Worm (Caenorhabditis elegans) whole organism, L4 larva: ENCODE data around the gene eco-1.

Experiments used
- D1046.2 ChIP-seq: fragments of 200-800 bp; sonication (Bioruptor generic); IDR thresholded peaks from 2 replicates; pipeline ENCODE4 v1.3.6; 2022; ENCODE audit warnings: missing genetic modification characterization, missing compliant biosample characterization
- F10B5.3 ChIP-seq: sonication (generic microtip); optimal IDR thresholded peaks from 2 replicates; lab custom pipeline; 2016; ENCODE audit warnings: mild to moderate bottlenecking, missing genetic modification characterization, missing compliant biosample characterization
- F44E2.7 ChIP-seq: fragments of 200-800 bp; sonication (Bioruptor generic); IDR thresholded peaks from 2 replicates; pipeline ENCODE4 v2.1.2; 2022; ENCODE audit warnings: missing genetic modification characterization, missing compliant biosample characterization
- F49E8.2 ChIP-seq: sonication (generic microtip); optimal IDR thresholded peaks from 2 replicates; lab custom pipeline; 2016; ENCODE audit warnings: missing compliant biosample characterization, mild to moderate bottlenecking, missing genetic modification characterization, borderline replicate concordance
- T20F7.1 ChIP-seq: fragments of 200-800 bp; sonication (Bioruptor generic); optimal IDR thresholded peaks from 2 replicates; lab custom pipeline; 2018; ENCODE audit warnings: mild to moderate bottlenecking, missing genetic modification characterization, missing compliant biosample characterization
- T26A8.4 ChIP-seq: fragments of 200-800 bp; sonication (Bioruptor generic); IDR thresholded peaks from 2 replicates; pipeline ENCODE4 v1.3.6; 2022; ENCODE audit warnings: missing genetic modification characterization, missing compliant biosample characterization
- Y75B8A.6 ChIP-seq: fragments of 200-800 bp; sonication (Bioruptor generic); IDR thresholded peaks from 2 replicates; pipeline ENCODE4 v1.3.6; 2022; ENCODE audit warnings: missing genetic modification reagents, missing genetic modification characterization, missing compliant biosample characterization
- ZK337.2 ChIP-seq: fragments of 200-800 bp; sonication (Bioruptor generic); IDR thresholded peaks from 2 replicates; pipeline ENCODE4 v1.3.6; 2022; ENCODE audit warnings: missing genetic modification reagents, missing genetic modification characterization, missing compliant biosample characterization
- ZK546.5 ChIP-seq, 2 experiments: sonication (generic microtip); optimal IDR thresholded peaks; 2 replicates each; lab custom pipeline; 2017; ENCODE audit warnings: missing biosample characterization in 2 of 2, missing genetic modification characterization in 2 of 2
- ama-1 ChIP-seq: fragments of 150-350 bp; optimal IDR thresholded peaks from 2 replicates; lab custom pipeline; 2014; ENCODE audit warnings: inconsistent platforms, mixed read lengths
- ces-1 ChIP-seq: fragments of 150-350 bp; sonication (generic microtip); optimal IDR thresholded peaks from 4 replicates; lab custom pipeline; 2014; ENCODE audit warnings: missing biosample characterization, missing genetic modification reagents, missing genetic modification characterization
- ctbp-1 ChIP-seq: fragments of 200-800 bp; sonication (Bioruptor generic); IDR thresholded peaks from 2 replicates; pipeline ENCODE4 v1.3.6; 2022; ENCODE audit warnings: missing genetic modification reagents, missing genetic modification characterization, missing compliant biosample characterization
- daf-16 ChIP-seq, 3 experiments: sonication (generic microtip); optimal IDR thresholded peaks; 2 replicates each; lab custom pipeline; 2016 to 2017; ENCODE audit warnings: missing genetic modification characterization in 3 of 3, missing genetic modification reagents in 3 of 3, mild to moderate bottlenecking in 2 of 3, missing compliant biosample characterization in 2 of 3, missing biosample characterization in 1 of 3, moderate library complexity in 1 of 3
- duxl-1 ChIP-seq: sonication (generic microtip); optimal IDR thresholded peaks from 2 replicates; lab custom pipeline; 2016; ENCODE audit warnings: mild to moderate bottlenecking, missing genetic modification characterization, moderate library complexity, missing compliant biosample characterization; ENCODE audit not compliant: poor library complexity
- egl-43 ChIP-seq: fragments of 200-800 bp; sonication (Bioruptor generic); IDR thresholded peaks from 2 replicates; pipeline ENCODE4 v1.3.6; 2022; ENCODE audit warnings: missing genetic modification reagents, missing genetic modification characterization, missing compliant biosample characterization
- fkh-10 ChIP-seq: fragments of 150-350 bp; optimal IDR thresholded peaks from 2 replicates; lab custom pipeline; 2014; ENCODE audit warnings: missing biosample characterization, missing genetic modification reagents, missing genetic modification characterization
- gei-8 ChIP-seq: fragments of 200-800 bp; sonication (Bioruptor generic); optimal IDR thresholded peaks from 2 replicates; lab custom pipeline; 2018; ENCODE audit warnings: mild to moderate bottlenecking, missing genetic modification characterization, missing compliant biosample characterization
- hif-1 ChIP-seq, 2 experiments: sonication (generic microtip); optimal IDR thresholded peaks; 2 replicates each; lab custom pipeline; 2016 to 2017; ENCODE audit warnings: missing compliant biosample characterization in 2 of 2, missing genetic modification characterization in 2 of 2, missing genetic modification reagents in 2 of 2, missing genotype in 2 of 2, mild to moderate bottlenecking in 1 of 2
- hlh-11 ChIP-seq: fragments of 200-800 bp; sonication (Bioruptor generic); optimal IDR thresholded peaks from 2 replicates; lab custom pipeline; 2018; ENCODE audit warnings: mild to moderate bottlenecking, missing genetic modification characterization, missing compliant biosample characterization
- hmg-1.1 ChIP-seq: fragments of 200-800 bp; sonication (Bioruptor generic); IDR thresholded peaks from 2 replicates; pipeline ENCODE4 v1.3.6; 2022; ENCODE audit warnings: missing genetic modification reagents, missing genetic modification characterization, missing compliant biosample characterization
- lin-38 ChIP-seq: fragments of 200-800 bp; sonication (Bioruptor generic); IDR thresholded peaks from 2 replicates; pipeline ENCODE4 v1.3.6; 2022; ENCODE audit warnings: missing genetic modification reagents, missing genetic modification characterization, missing compliant biosample characterization
- lsy-2 ChIP-seq, 2 experiments: fragments of 150-350 bp in 1 of 2; sonication (generic microtip) in 1 of 2; optimal IDR thresholded peaks; 2 replicates each; lab custom pipeline; 2014 to 2017; ENCODE audit warnings: missing biosample characterization in 2 of 2, missing genetic modification characterization in 2 of 2
- madf-5 ChIP-seq, 2 experiments: fragments of 200-800 bp; sonication (Bioruptor generic); IDR thresholded peaks; 2 replicates each; pipeline ENCODE4 v1.3.6; 2022; ENCODE audit warnings: missing compliant biosample characterization in 2 of 2, missing genetic modification characterization in 2 of 2
- mep-1 ChIP-seq: fragments of 150-350 bp; sonication (generic microtip); optimal IDR thresholded peaks from 3 replicates; lab custom pipeline; 2014; ENCODE audit warnings: missing biosample characterization, missing genetic modification characterization
- mes-2 ChIP-seq: sonication (generic microtip); optimal IDR thresholded peaks from 2 replicates; lab custom pipeline; 2016; ENCODE audit warnings: missing genotype, mild to moderate bottlenecking, missing genetic modification characterization, missing compliant biosample characterization; ENCODE audit not compliant: poor library complexity, severe bottlenecking
- nhr-10 ChIP-seq: fragments of 150-350 bp; optimal IDR thresholded peaks from 2 replicates; lab custom pipeline; 2014; ENCODE audit warnings: missing biosample characterization, missing genetic modification characterization
- nhr-102 ChIP-seq: sonication (generic microtip); optimal IDR thresholded peaks from 2 replicates; lab custom pipeline; 2016; ENCODE audit warnings: mild to moderate bottlenecking, missing genetic modification characterization, moderate library complexity, missing compliant biosample characterization
- nhr-48 ChIP-seq: sonication (generic microtip); optimal IDR thresholded peaks from 2 replicates; lab custom pipeline; 2016; ENCODE audit warnings: mild to moderate bottlenecking, missing genetic modification characterization, missing compliant biosample characterization
- nhr-77 ChIP-seq: fragments of 150-350 bp; optimal IDR thresholded peaks from 2 replicates; lab custom pipeline; 2014; ENCODE audit warnings: missing biosample characterization, missing genetic modification characterization
- rbr-2 ChIP-seq: sonication (generic microtip); optimal IDR thresholded peaks from 2 replicates; lab custom pipeline; 2016; ENCODE audit warnings: missing genotype, missing genetic modification characterization, missing compliant biosample characterization
- sdz-12 ChIP-seq: fragments of 200-800 bp; sonication (Bioruptor generic); optimal IDR thresholded peaks from 2 replicates; lab custom pipeline; 2018; ENCODE audit warnings: mild to moderate bottlenecking, missing genetic modification characterization, missing compliant biosample characterization
- snpc-1.2 ChIP-seq: fragments of 200-800 bp; sonication (Bioruptor generic); IDR thresholded peaks from 2 replicates; pipeline ENCODE4 v1.3.6; 2022; ENCODE audit warnings: missing genetic modification reagents, missing genetic modification characterization, missing compliant biosample characterization
- spr-3 ChIP-seq: fragments of 200-800 bp; sonication (Bioruptor generic); optimal IDR thresholded peaks from 2 replicates; lab custom pipeline; 2018; ENCODE audit warnings: mild to moderate bottlenecking, missing genetic modification characterization, missing compliant biosample characterization
- tra-1 ChIP-seq: fragments of 200-800 bp; sonication (Bioruptor generic); IDR thresholded peaks from 2 replicates; pipeline ENCODE4 v1.3.6; 2022; ENCODE audit warnings: missing genetic modification reagents, missing genetic modification characterization, missing compliant biosample characterization
- unc-39 ChIP-seq: sonication (generic microtip); optimal IDR thresholded peaks from 2 replicates; lab custom pipeline; 2017; ENCODE audit warnings: missing biosample characterization, missing genetic modification characterization
- zip-11 ChIP-seq: fragments of 200-800 bp; sonication (Bioruptor generic); IDR thresholded peaks from 2 replicates; pipeline ENCODE4 v1.3.6; 2022; ENCODE audit warnings: missing genetic modification characterization, missing compliant biosample characterization
- ztf-11 ChIP-seq: fragments of 150-350 bp; optimal IDR thresholded peaks from 2 replicates; lab custom pipeline; 2014; ENCODE audit warnings: missing biosample characterization, missing genetic modification characterization

The eco-1 gene

ce11 chrIII:7339138-7339537 lies 19.8 kb downstream of the eco-1 start:
- TF ChIP-seq madf-5 (GFP tag; IDR thresholded peaks at IDR 0.05; lab: Robert Waterston, UW) (no peak), egl-43 (GFP tag; lab: Robert Waterston, UW) (no peak), duxl-1 (tag; lab: Kevin White, UChicago) (no peak), nhr-77 (tag; lab: Kevin White, UChicago) (no peak)

ce11 chrIII:7338693-7339092 lies 20.2 kb downstream of the eco-1 start, which contains the start of gene kap-1:
Gene kap-1, plus strand, starts transcription at chrIII:7338835.
- TF ChIP-seq hmg-1.1 (GFP tag; lab: Robert Waterston, UW) (0 out of 2 replicates have a peak, but pooled peaks have one; percentile 36), nhr-77 (tag; lab: Kevin White, UChicago) (no peak), duxl-1 (tag; lab: Kevin White, UChicago) (peak; percentile 13), egl-43 (GFP tag; lab: Robert Waterston, UW) (peak; percentile 64), ZK337.2 (GFP tag; lab: Robert Waterston, UW) (0 out of 2 replicates have a peak, but pooled peaks have one; percentile 37), ztf-11 (tag; lab: Kevin White, UChicago) (no peak), D1046.2 (no peak), tra-1 (GFP tag; lab: Robert Waterston, UW) (0 out of 2 replicates have a peak, but pooled peaks have one; percentile 5), T26A8.4 (GFP tag; lab: Robert Waterston, UW) (0 out of 2 replicates have a peak, but pooled peaks have one; percentile 26), snpc-1.2 (GFP tag; lab: Robert Waterston, UW) (0 out of 2 replicates have a peak, but pooled peaks have one; percentile 11), ZK546.5 (tag; optimal IDR thresholded peaks at IDR 0.05; lab: Kevin White, UChicago) (no peak), nhr-10 (tag; lab: Kevin White, UChicago) (no peak), F49E8.2 (no peak), ces-1 (GFP tag; lab: Kevin White, UChicago) (no peak), unc-39 (tag; lab: Kevin White, UChicago) (no peak), T20F7.1 (GFP tag; lab: Kevin White, UChicago) (peak; percentile 18), mep-1 (peak; percentile 32), sdz-12 (GFP tag; lab: Kevin White, UChicago) (peak; percentile 26), ctbp-1 (GFP tag; lab: Robert Waterston, UW) (no peak), lsy-2 (tag; optimal IDR thresholded peaks at IDR 0.05; lab: Kevin White, UChicago) (peak in 1 of 2 experiments; percentile 33), daf-16 (GFP tag; optimal IDR thresholded peaks at IDR 0.05; lab: Kevin White, UChicago) (peak in 1 of 2 experiments; percentile 12), daf-16 (tag; optimal IDR thresholded peaks at IDR 0.05; lab: Kevin White, UChicago) (peak; percentile 18), F10B5.3 (no peak), lin-38 (0 out of 2 replicates have a peak, but pooled peaks have one; percentile 21), fkh-10 (no peak), hlh-11 (tag; lab: Kevin White, UChicago) (peak; percentile 11), ama-1 (lab: Kevin White, UChicago) (peak; percentile 75), hif-1 (tag; optimal IDR thresholded peaks at IDR 0.05; lab: Kevin White, UChicago) (no peak), F44E2.7 (GFP tag; lab: Robert Waterston, UW) (0 out of 2 replicates have a peak, but pooled peaks have one; percentile 50), spr-3 (peak; percentile 29), nhr-48 (peak; percentile 22), mes-2 (tag; lab: Kevin White, UChicago) (peak; percentile 20), rbr-2 (tag; lab: Kevin White, UChicago) (no peak), zip-11 (GFP tag; lab: Robert Waterston, UW) (no peak), gei-8 (GFP tag; lab: Kevin White, UChicago) (peak; percentile 13), Y75B8A.6 (GFP tag; lab: Robert Waterston, UW) (peak; percentile 3; the same call in 1 of the 2 replicates), nhr-102 (tag; lab: Kevin White, UChicago) (peak; percentile 29)
